Worm (Caenorhabditis elegans) whole organism, L3 larva: Measurements from ENCODE around the gene clec-66.
A peak's percentile ranks its signal among the peaks of the same experiment; 100 is the strongest.

Source experiments
- R02D3.7 ChIP-seq: fragments of 150-350 bp; optimal IDR thresholded peaks from 2 replicates; lab custom pipeline; 2014; ENCODE audit warnings: missing biosample characterization, missing genetic modification characterization
- ZK546.5 ChIP-seq: sonication (generic microtip); optimal IDR thresholded peaks from 2 replicates; lab custom pipeline; 2017; ENCODE audit warnings: missing biosample characterization, missing genetic modification characterization
- aly-2 ChIP-seq: fragments of 150-350 bp; optimal IDR thresholded peaks from 2 replicates; lab custom pipeline; 2014; ENCODE audit warnings: missing biosample characterization, missing genetic modification characterization
- ama-1 ChIP-seq: fragments of 150-350 bp; optimal IDR thresholded peaks from 2 replicates; lab custom pipeline; 2018
- ceh-16 ChIP-seq: sonication (generic microtip); optimal IDR thresholded peaks from 2 replicates; lab custom pipeline; 2017; ENCODE audit warnings: missing biosample characterization, missing genetic modification characterization
- ceh-28 ChIP-seq: fragments of 150-350 bp; optimal IDR thresholded peaks from 2 replicates; lab custom pipeline; 2014; ENCODE audit warnings: missing biosample characterization, missing genetic modification reagents, missing genetic modification characterization
- ceh-82 ChIP-seq: fragments of 150-350 bp; optimal IDR thresholded peaks from 2 replicates; lab custom pipeline; 2014; ENCODE audit warnings: missing biosample characterization, missing genetic modification characterization
- ceh-9 ChIP-seq: sonication (generic microtip); optimal IDR thresholded peaks from 2 replicates; lab custom pipeline; 2018; ENCODE audit warnings: missing biosample characterization, missing genetic modification characterization
- egl-27 ChIP-seq: sonication (generic microtip); optimal IDR thresholded peaks from 4 replicates; lab custom pipeline; 2017; ENCODE audit warnings: missing biosample characterization, missing genetic modification reagents, missing genetic modification characterization
- egl-5 ChIP-seq: fragments of 150-350 bp; optimal IDR thresholded peaks from 2 replicates; lab custom pipeline; 2017; ENCODE audit warnings: missing biosample characterization, missing genetic modification reagents, missing genetic modification characterization, inconsistent platforms
- elt-1 ChIP-seq: fragments of 150-350 bp; optimal IDR thresholded peaks from 2 replicates; lab custom pipeline; 2014; ENCODE audit warnings: missing biosample characterization, missing genetic modification characterization
- elt-2 ChIP-seq: sonication (generic microtip); optimal IDR thresholded peaks from 2 replicates; lab custom pipeline; 2016; ENCODE audit warnings: missing genetic modification reagents, mild to moderate bottlenecking, missing genetic modification characterization, missing compliant biosample characterization
- elt-3 ChIP-seq, 3 experiments: fragments of 150-350 bp in 1 of 3; sonication (generic microtip) in 2 of 3; optimal IDR thresholded peaks; 2 replicates in 2 of 3; 4 replicates in 1 of 3; lab custom pipeline; 2014 to 2017; ENCODE audit warnings: missing biosample characterization in 3 of 3, missing genetic modification characterization in 3 of 3
- fkh-10 ChIP-seq: sonication (generic microtip); optimal IDR thresholded peaks from 2 replicates; lab custom pipeline; 2017; ENCODE audit warnings: missing biosample characterization, missing genetic modification reagents, missing genetic modification characterization
- fkh-2 ChIP-seq: fragments of 150-350 bp; optimal IDR thresholded peaks from 2 replicates; lab custom pipeline; 2014; ENCODE audit warnings: missing biosample characterization, missing genetic modification reagents, missing genetic modification characterization
- fos-1 ChIP-seq: fragments of 150-350 bp; optimal IDR thresholded peaks from 2 replicates; lab custom pipeline; 2014; ENCODE audit warnings: missing biosample characterization, missing genetic modification characterization
- hmg-11 ChIP-seq: sonication (generic microtip); optimal IDR thresholded peaks from 2 replicates; lab custom pipeline; 2016; ENCODE audit warnings: missing genetic modification characterization, missing compliant biosample characterization
- lin-15B ChIP-seq: fragments of 150-350 bp; optimal IDR thresholded peaks from 2 replicates; lab custom pipeline; 2014; ENCODE audit warnings: missing biosample characterization, missing genetic modification characterization
- lin-39 ChIP-seq: fragments of 150-350 bp; optimal IDR thresholded peaks from 2 replicates; lab custom pipeline; 2018; ENCODE audit warnings: missing biosample characterization, missing genetic modification reagents, missing genetic modification characterization
- mdl-1 ChIP-seq: fragments of 150-350 bp; optimal IDR thresholded peaks from 2 replicates; lab custom pipeline; 2014; ENCODE audit warnings: missing biosample characterization, missing genetic modification characterization
- nfya-1 ChIP-seq: sonication (generic microtip); optimal IDR thresholded peaks from 2 replicates; lab custom pipeline; 2017; ENCODE audit warnings: missing genetic modification characterization, mild to moderate bottlenecking, missing compliant biosample characterization, antibody characterized with exemption, moderate library complexity; ENCODE audit not compliant: insufficient read depth
- nhr-11 ChIP-seq: fragments of 150-350 bp; optimal IDR thresholded peaks from 2 replicates; lab custom pipeline; 2014; ENCODE audit warnings: missing biosample characterization, missing genetic modification characterization
- nhr-12 ChIP-seq: fragments of 150-350 bp; optimal IDR thresholded peaks from 2 replicates; lab custom pipeline; 2014; ENCODE audit warnings: missing biosample characterization, missing genetic modification characterization
- nhr-23 ChIP-seq: fragments of 150-350 bp; optimal IDR thresholded peaks from 2 replicates; lab custom pipeline; 2014; ENCODE audit warnings: missing biosample characterization, missing genetic modification reagents, missing genetic modification characterization
- nhr-237 ChIP-seq: fragments of 150-350 bp; optimal IDR thresholded peaks from 2 replicates; lab custom pipeline; 2014; ENCODE audit warnings: missing biosample characterization, missing genetic modification characterization
- nhr-25 ChIP-seq: sonication (generic microtip); optimal IDR thresholded peaks from 2 replicates; lab custom pipeline; 2017; ENCODE audit warnings: missing biosample characterization, missing genetic modification characterization
- nhr-28 ChIP-seq: fragments of 150-350 bp; optimal IDR thresholded peaks from 2 replicates; lab custom pipeline; 2014; ENCODE audit warnings: missing biosample characterization, missing genetic modification characterization
- nhr-43 ChIP-seq: sonication (generic microtip); optimal IDR thresholded peaks from 2 replicates; lab custom pipeline; 2016; ENCODE audit warnings: mild to moderate bottlenecking, missing genetic modification characterization, missing compliant biosample characterization; ENCODE audit not compliant: poor library complexity, severe bottlenecking
- nhr-67 ChIP-seq: fragments of 150-350 bp; optimal IDR thresholded peaks from 2 replicates; lab custom pipeline; 2014; ENCODE audit warnings: missing biosample characterization, missing genetic modification characterization
- nhr-76 ChIP-seq: fragments of 150-350 bp; sonication (generic microtip); optimal IDR thresholded peaks from 5 replicates; lab custom pipeline; 2014; ENCODE audit warnings: missing biosample characterization, missing genetic modification characterization
- nhr-77 ChIP-seq: fragments of 150-350 bp; optimal IDR thresholded peaks from 2 replicates; lab custom pipeline; 2014; ENCODE audit warnings: missing biosample characterization, missing genetic modification characterization
- pha-4 ChIP-seq: fragments of 150-350 bp; optimal IDR thresholded peaks from 2 replicates; lab custom pipeline; 2014; ENCODE audit warnings: missing biosample characterization, missing genetic modification reagents, missing genetic modification characterization
- pqm-1 ChIP-seq: fragments of 150-350 bp; optimal IDR thresholded peaks from 2 replicates; lab custom pipeline; 2017; ENCODE audit warnings: missing biosample characterization, missing genetic modification characterization, inconsistent platforms
- skn-1 ChIP-seq: fragments of 150-350 bp; optimal IDR thresholded peaks from 2 replicates; lab custom pipeline; 2014; ENCODE audit warnings: missing biosample characterization, missing genetic modification characterization
- snpc-4 ChIP-seq: fragments of 150-350 bp; optimal IDR thresholded peaks from 2 replicates; lab custom pipeline; 2014; ENCODE audit warnings: missing biosample characterization, missing genetic modification characterization
- tbx-2 ChIP-seq: sonication (generic microtip); optimal IDR thresholded peaks from 2 replicates; lab custom pipeline; 2016; ENCODE audit warnings: mild to moderate bottlenecking, missing genetic modification characterization, missing compliant biosample characterization
- unc-62 ChIP-seq: fragments of 150-350 bp; sonication (generic microtip); optimal IDR thresholded peaks from 4 replicates; lab custom pipeline; 2014; ENCODE audit warnings: missing biosample characterization, missing genetic modification reagents, missing genetic modification characterization
- zag-1 ChIP-seq: fragments of 150-350 bp; optimal IDR thresholded peaks from 2 replicates; lab custom pipeline; 2014; ENCODE audit warnings: missing biosample characterization, missing genetic modification characterization
- ztf-11 ChIP-seq: fragments of 150-350 bp; optimal IDR thresholded peaks from 2 replicates; lab custom pipeline; 2014; ENCODE audit warnings: missing biosample characterization, missing genetic modification characterization
- ztf-4 ChIP-seq: fragments of 150-350 bp; optimal IDR thresholded peaks from 2 replicates; lab custom pipeline; 2014; ENCODE audit warnings: missing biosample characterization, missing genetic modification characterization

Gene clec-66

DNA sequence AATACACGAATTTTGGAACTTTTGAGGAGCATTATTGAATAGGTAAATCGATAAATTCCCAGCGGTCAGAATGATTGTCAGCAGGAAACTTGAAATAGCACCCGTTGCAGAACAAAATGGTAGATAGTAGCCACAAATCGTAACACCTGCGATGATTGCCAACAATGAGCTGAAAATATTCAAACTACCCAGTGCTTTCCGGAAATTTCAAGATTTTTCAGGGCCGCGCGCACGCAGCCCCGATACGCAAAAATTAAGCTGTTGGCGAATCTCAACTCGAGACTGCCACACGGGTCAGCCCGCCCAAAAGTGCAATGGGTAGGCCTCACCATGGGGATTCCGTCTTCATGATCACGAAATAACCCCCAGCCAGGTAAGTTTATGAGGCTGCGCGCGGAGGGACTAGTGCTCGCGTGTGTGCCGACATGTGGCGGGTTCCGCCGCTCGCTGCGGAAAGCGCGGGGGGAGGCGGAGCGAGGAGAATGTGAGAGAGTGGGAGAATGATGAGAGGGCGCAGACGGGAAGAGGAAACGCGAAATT, 40.5 kb downstream of the clec-66 start (continued):
- TF ChIP-seq fkh-2: peak; percentile 51
- peak; percentile 21 for TF ChIP-seq nhr-11
- peak; percentile 23 for TF ChIP-seq ceh-16
- TF ChIP-seq skn-1 (tag; lab: Kevin White, UChicago): peak; percentile 75
- peak; percentile 41 for TF ChIP-seq ztf-4 (tag; lab: Kevin White, UChicago)
- TF ChIP-seq unc-62: peak; percentile 50
- peak; percentile 94 for TF ChIP-seq tbx-2 (tag; lab: Kevin White, UChicago)
- TF ChIP-seq ama-1 (lab: Kevin White, UChicago): peak; percentile 100
- TF ChIP-seq elt-3 (tag; optimal IDR thresholded peaks at IDR 0.05; lab: Kevin White, UChicago): peak; percentile 45 to 96 (median 85)
- TF ChIP-seq mdl-1: peak; percentile 20
- no peak for TF ChIP-seq egl-27 (tag; lab: Kevin White, UChicago)
- TF ChIP-seq ceh-28 (tag; lab: Kevin White, UChicago): peak; percentile 86
- TF ChIP-seq ceh-9 (tag; lab: Kevin White, UChicago): no peak
- TF ChIP-seq hmg-11 (tag; lab: Kevin White, UChicago): peak; percentile 96
- peak; percentile 78 for TF ChIP-seq nhr-28 (tag; lab: Kevin White, UChicago)
- peak; percentile 81 for TF ChIP-seq R02D3.7
- TF ChIP-seq nhr-76 (tag; lab: Kevin White, UChicago): peak; percentile 56
- TF ChIP-seq nhr-12 (tag; lab: Kevin White, UChicago): no peak
- peak; percentile 96 for TF ChIP-seq nhr-43 (tag; lab: Kevin White, UChicago)
- no peak for TF ChIP-seq nhr-237 (tag; lab: Kevin White, UChicago)

DNA sequence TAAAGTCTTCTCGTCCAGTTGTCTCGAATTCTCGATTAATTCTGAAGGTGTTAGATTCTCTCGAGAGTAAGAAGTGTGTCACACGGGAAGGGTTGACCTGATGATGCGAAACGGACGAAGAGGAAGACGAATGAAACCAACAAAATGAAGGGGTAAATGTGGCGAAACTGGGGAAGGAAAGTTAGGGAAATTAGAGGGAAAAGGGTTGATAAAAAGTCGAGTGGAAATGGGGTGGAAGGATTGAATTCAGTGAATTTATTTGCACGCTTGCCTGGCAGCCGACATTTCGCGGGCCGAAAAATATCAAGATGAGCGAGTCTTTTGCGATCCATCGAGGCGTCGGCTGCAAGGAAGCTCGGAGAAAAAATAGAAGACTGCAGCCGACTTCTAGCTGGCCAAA, 44.0 kb downstream of the clec-66 start, which contains the start of gene F58G1.7:
Gene F58G1.7, minus strand, starts transcription at position 101 of the 400 bp plus-strand sequence.
- TF ChIP-seq nhr-28 (tag; lab: Kevin White, UChicago) (no peak), nhr-76 (tag; lab: Kevin White, UChicago) (no peak), ZK546.5 (tag; lab: Kevin White, UChicago) (no peak), nhr-11 (no peak), lin-15B (tag; lab: Kevin White, UChicago) (no peak), zag-1 (tag; lab: Kevin White, UChicago) (no peak), nhr-237 (tag; lab: Kevin White, UChicago) (no peak)

ce11 chrII:12953297-12953696, 49.1 kb downstream of the clec-66 start:
- peak; percentile 61 for TF ChIP-seq pha-4 (tag; lab: Kevin White, UChicago)
- TF ChIP-seq nhr-77 (tag; lab: Kevin White, UChicago): no peak
- TF ChIP-seq mdl-1: no peak
- TF ChIP-seq egl-5: peak; percentile 79
- no peak for TF ChIP-seq nhr-25 (tag; lab: Kevin White, UChicago)
- TF ChIP-seq aly-2 (tag; lab: Kevin White, UChicago): no peak
- TF ChIP-seq snpc-4 (tag; lab: Kevin White, UChicago): peak; percentile 52
- peak; percentile 66 for TF ChIP-seq nfya-1 (tag; lab: Kevin White, UChicago)
- TF ChIP-seq nhr-67 (tag; lab: Kevin White, UChicago): no peak
- peak; percentile 9 for TF ChIP-seq lin-15B (tag; lab: Kevin White, UChicago)
- TF ChIP-seq ama-1 (lab: Kevin White, UChicago): no peak
- peak; percentile 35 for TF ChIP-seq ceh-28 (tag; lab: Kevin White, UChicago)
- no peak for TF ChIP-seq fos-1
- peak; percentile 63 for TF ChIP-seq lin-39 (tag; lab: Kevin White, UChicago)
- peak; percentile 29 for TF ChIP-seq elt-2
- TF ChIP-seq nhr-23 (tag; lab: Kevin White, UChicago): no peak
- no peak for TF ChIP-seq pqm-1 (tag; lab: Kevin White, UChicago)
- TF ChIP-seq ceh-82 (tag; lab: Kevin White, UChicago): no peak
- TF ChIP-seq, all 47 proteins: peak for 8

ce11 chrII:12954670-12955069, 50.5 kb downstream of the clec-66 start, which contains the start of the genes Y38F1A.1 and Y38F1A.2:
Y38F1A.1 (minus strand) TSS chrII:12954770.
Y38F1A.2 (plus strand) TSS chrII:12954958.
- TF ChIP-seq nhr-43 (tag; lab: Kevin White, UChicago) (no peak), nhr-237 (tag; lab: Kevin White, UChicago) (no peak), nhr-67 (tag; lab: Kevin White, UChicago) (no peak), nfya-1 (tag; lab: Kevin White, UChicago) (no peak), fkh-10 (GFP tag; lab: Kevin White, UChicago) (no peak), zag-1 (tag; lab: Kevin White, UChicago) (no peak), tbx-2 (tag; lab: Kevin White, UChicago) (no peak), ceh-82 (tag; lab: Kevin White, UChicago) (no peak), nhr-77 (tag; lab: Kevin White, UChicago) (no peak), aly-2 (tag; lab: Kevin White, UChicago) (no peak), elt-1 (no peak), ztf-11 (tag; lab: Kevin White, UChicago) (no peak), nhr-23 (tag; lab: Kevin White, UChicago) (no peak)
